Fruit fly (Drosophila melanogaster) whole organism, wandering third instar larva: ENCODE measurements around the gene Mkrn1.
A peak's percentile ranks its signal among the peaks of the same experiment; 100 is the strongest.

ENCODE experiments used
- Abd-B ChIP-seq: fragments of >200 bp; optimal IDR thresholded peaks from 2 replicates; lab custom pipeline; 2017; ENCODE audit warnings: missing biosample characterization, missing genetic modification characterization
- CG32264 ChIP-seq: fragments of 200-800 bp; sonication (Bioruptor generic); optimal IDR thresholded peaks from 2 replicates; lab custom pipeline; 2016; ENCODE audit warnings: missing biosample characterization, missing genetic modification characterization
- CG9705 ChIP-seq: fragments of 200-800 bp; sonication (Bioruptor generic); optimal IDR thresholded peaks from 2 replicates; lab custom pipeline; 2018; ENCODE audit warnings: missing biosample characterization, mild to moderate bottlenecking, missing genetic modification characterization
- CrebA ChIP-seq: fragments of 200-800 bp; sonication (Bioruptor generic); optimal IDR thresholded peaks from 2 replicates; lab custom pipeline; 2016; ENCODE audit warnings: missing biosample characterization, mild to moderate bottlenecking, missing genetic modification characterization, borderline replicate concordance
- Dfd ChIP-seq: fragments of >200 bp; optimal IDR thresholded peaks from 2 replicates; lab custom pipeline; 2017; ENCODE audit warnings: missing biosample characterization, missing genetic modification characterization
- Dif ChIP-seq: fragments of 200-275, 200-300 bp; sonication (Bioruptor generic); optimal IDR thresholded peaks from 2 replicates; lab custom pipeline; 2018; ENCODE audit warnings: missing biosample characterization, missing genetic modification characterization; ENCODE audit not compliant: partially characterized antibody
- GATAd ChIP-seq: sonication (Bioruptor generic); optimal IDR thresholded peaks from 2 replicates; lab custom pipeline; 2016; ENCODE audit warnings: missing biosample characterization, missing genetic modification characterization
- HLH106 ChIP-seq: fragments of 200-800 bp; optimal IDR thresholded peaks from 3 replicates; lab custom pipeline; 2019; ENCODE audit warnings: missing biosample characterization, mild to moderate bottlenecking, missing genetic modification characterization, moderate library complexity
- Hnf4 ChIP-seq: fragments of 200-800 bp; sonication (Bioruptor generic); optimal IDR thresholded peaks from 2 replicates; lab custom pipeline; 2016; ENCODE audit warnings: missing biosample characterization, mild to moderate bottlenecking, missing genetic modification characterization
- Hr78 ChIP-seq: fragments of >200 bp; optimal IDR thresholded peaks from 2 replicates; lab custom pipeline; 2017; ENCODE audit warnings: missing biosample characterization, missing genetic modification characterization
- Hr83 ChIP-seq: fragments of 200-300 bp; sonication (Bioruptor generic); optimal IDR thresholded peaks from 2 replicates; lab custom pipeline; 2016; ENCODE audit warnings: missing biosample characterization, mild to moderate bottlenecking, missing genetic modification characterization, moderate library complexity; ENCODE audit not compliant: poor library complexity, severe bottlenecking
- Jra ChIP-seq: sonication (Bioruptor generic); optimal IDR thresholded peaks from 2 replicates; lab custom pipeline; 2016; ENCODE audit warnings: missing biosample characterization, missing genetic modification characterization
- Myc ChIP-seq: fragments of >200 bp; optimal IDR thresholded peaks from 2 replicates; lab custom pipeline; 2017
- N ChIP-seq: fragments of >200 bp; optimal IDR thresholded peaks from 2 replicates; lab custom pipeline; 2018; ENCODE audit warnings: missing biosample characterization, missing external identifiers, missing genetic modification characterization
- OdsH ChIP-seq: fragments of 200-800 bp; sonication (Bioruptor generic); optimal IDR thresholded peaks from 2 replicates; lab custom pipeline; 2016; ENCODE audit warnings: missing biosample characterization, mild to moderate bottlenecking, missing genetic modification characterization
- Rel ChIP-seq, 2 experiments: fragments of 200-800 bp; sonication (Bioruptor generic) in 1 of 2; optimal IDR thresholded peaks; 2 replicates in 1 of 2; 3 replicates in 1 of 2; lab custom pipeline; 2016 to 2019; ENCODE audit warnings: mild to moderate bottlenecking in 2 of 2, missing biosample characterization in 2 of 2, missing genetic modification characterization in 2 of 2, moderate library complexity in 1 of 2
- Sp1 ChIP-seq: fragments of 200-800 bp; sonication (Bioruptor generic); optimal IDR thresholded peaks from 3 replicates; lab custom pipeline; 2019; ENCODE audit warnings: missing biosample characterization, mild to moderate bottlenecking, missing genetic modification characterization, moderate library complexity
- br ChIP-seq: fragments of 200-800 bp; sonication (Bioruptor generic); optimal IDR thresholded peaks from 2 replicates; lab custom pipeline; 2016; ENCODE audit warnings: missing biosample characterization, missing genetic modification characterization
- brk ChIP-seq: fragments of 200-800 bp; sonication (Bioruptor generic); optimal IDR thresholded peaks from 2 replicates; lab custom pipeline; 2016; ENCODE audit warnings: missing biosample characterization, mild to moderate bottlenecking, missing genetic modification characterization
- dl ChIP-seq, 2 experiments: fragments of 175-275, 200-275 bp in 1 of 2; fragments of 200-275 bp in 1 of 2; sonication (Bioruptor generic); optimal IDR thresholded peaks; lab custom pipeline; 2018; ENCODE audit warnings: mild to moderate bottlenecking in 2 of 2, missing biosample characterization in 2 of 2, missing genetic modification characterization in 2 of 2, moderate library complexity in 2 of 2; ENCODE audit not compliant: partially characterized antibody in 2 of 2, insufficient read depth in 1 of 2
- dmrt93B ChIP-seq: fragments of 200-800 bp; sonication (Bioruptor generic); optimal IDR thresholded peaks from 2 replicates; lab custom pipeline; 2018; ENCODE audit warnings: missing biosample characterization, mild to moderate bottlenecking, missing genetic modification characterization
- dsf ChIP-seq: sonication (Bioruptor generic); optimal IDR thresholded peaks from 2 replicates; lab custom pipeline; 2016; ENCODE audit warnings: missing biosample characterization, missing genetic modification characterization, borderline replicate concordance
- ey ChIP-seq: fragments of 200-800 bp; sonication (Bioruptor generic); optimal IDR thresholded peaks from 2 replicates; lab custom pipeline; 2016; ENCODE audit warnings: missing biosample characterization, missing genetic modification characterization
- foxo ChIP-seq, 2 experiments: fragments of 200-800 bp; sonication (Bioruptor generic); optimal IDR thresholded peaks; 2 replicates in 1 of 2; 3 replicates in 1 of 2; lab custom pipeline; 2016 to 2017; ENCODE audit warnings: missing biosample characterization in 2 of 2, missing genetic modification characterization in 2 of 2
- fru ChIP-seq: fragments of 200-800 bp; sonication (Bioruptor generic); optimal IDR thresholded peaks from 3 replicates; lab custom pipeline; 2016; ENCODE audit warnings: missing biosample characterization, mild to moderate bottlenecking, missing genetic modification characterization
- h ChIP-seq: fragments of 200-800 bp; sonication (Bioruptor generic); optimal IDR thresholded peaks from 3 replicates; lab custom pipeline; 2016; ENCODE audit warnings: missing biosample characterization, mild to moderate bottlenecking, missing genetic modification characterization
- jim ChIP-seq: fragments of 175-275, 200-325 bp; sonication (Bioruptor generic); optimal IDR thresholded peaks from 2 replicates; lab custom pipeline; 2016; ENCODE audit warnings: missing biosample characterization, mild to moderate bottlenecking, missing genetic modification characterization
- lola ChIP-seq: fragments of >200 bp; optimal IDR thresholded peaks from 2 replicates; lab custom pipeline; 2017; ENCODE audit warnings: missing biosample characterization, missing genetic modification characterization
- psq ChIP-seq: fragments of 200-800 bp; sonication (Bioruptor generic); optimal IDR thresholded peaks from 3 replicates; lab custom pipeline; 2017; ENCODE audit warnings: missing biosample characterization, mild to moderate bottlenecking, missing genetic modification characterization, moderate library complexity
- rgr ChIP-seq: fragments of 200-800 bp; sonication (Bioruptor generic); optimal IDR thresholded peaks from 3 replicates; lab custom pipeline; 2016; ENCODE audit warnings: missing biosample characterization, mild to moderate bottlenecking, missing genetic modification characterization
- sage ChIP-seq: fragments of 200-800 bp; sonication (Bioruptor generic); optimal IDR thresholded peaks from 2 replicates; lab custom pipeline; 2016; ENCODE audit warnings: missing biosample characterization, mild to moderate bottlenecking, missing genetic modification characterization
- sv ChIP-seq: fragments of 200-800 bp; sonication (Bioruptor generic); optimal IDR thresholded peaks from 3 replicates; lab custom pipeline; 2016; ENCODE audit warnings: missing biosample characterization, missing genetic modification characterization
- tai ChIP-seq: sonication (Bioruptor generic); optimal IDR thresholded peaks from 2 replicates; lab custom pipeline; 2016; ENCODE audit warnings: missing biosample characterization, missing genetic modification characterization
- usp ChIP-seq: fragments of >200 bp; optimal IDR thresholded peaks from 2 replicates; lab custom pipeline; 2017; ENCODE audit warnings: missing biosample characterization, missing genetic modification characterization
- woc ChIP-seq: sonication (Bioruptor generic); optimal IDR thresholded peaks from 2 replicates; lab custom pipeline; 2016; ENCODE audit warnings: missing biosample characterization, mild to moderate bottlenecking, missing genetic modification characterization

The Mkrn1 gene

dm6 chr3L:21515823-21516715 is 17.4 kb downstream of the Mkrn1 start, which contains the start of the genes SAK and Cdk12:
Gene SAK (minus strand): TSS chr3L:21515887.
Gene Cdk12 (plus strand): TSS chr3L:21516306.
- TF ChIP-seq Abd-B (GFP tag; lab: Kevin White, UChicago) (no peak), woc (GFP tag; lab: Kevin White, UChicago) (peak; percentile 55), br (GFP tag; lab: Kevin White, UChicago) (peak; percentile 56), GATAd (peak; percentile 50), dsf (GFP tag; lab: Kevin White, UChicago) (peak; percentile 34), lola (GFP tag; lab: Kevin White, UChicago) (no peak), ey (GFP tag; lab: Kevin White, UChicago) (peak; percentile 58), Jra (GFP tag; lab: Kevin White, UChicago) (peak; percentile 62), Myc (lab: Kevin White, UChicago) (peak; percentile 18), OdsH (GFP tag; lab: Kevin White, UChicago) (peak; percentile 77), Dfd (GFP tag; lab: Kevin White, UChicago) (no peak), brk (GFP tag; lab: Kevin White, UChicago) (peak; percentile 57), h (GFP tag; lab: Kevin White, UChicago) (peak; percentile 70), CrebA (no peak), dmrt93B (GFP tag; lab: Kevin White, UChicago) (peak; percentile 80), N (peak; percentile 69), foxo (GFP tag; optimal IDR thresholded peaks at IDR 0.05; lab: Kevin White, UChicago) (peak in 1 of 2 experiments; percentile 89), Sp1 (peak; percentile 87), Rel (GFP tag; optimal IDR thresholded peaks at IDR 0.05; lab: Kevin White, UChicago) (peak; percentile 42), Rel (tag; optimal IDR thresholded peaks at IDR 0.05; lab: Kevin White, UChicago) (peak; percentile 48), psq (GFP tag; lab: Kevin White, UChicago) (peak; percentile 80), tai (GFP tag; lab: Kevin White, UChicago) (no peak), jim (GFP tag; lab: Kevin White, UChicago) (no peak), CG32264 (GFP tag; lab: Kevin White, UChicago) (no peak), Hnf4 (GFP tag; lab: Kevin White, UChicago) (peak; percentile 71), CG9705 (GFP tag; lab: Kevin White, UChicago) (peak; percentile 71), rgr (GFP tag; lab: Kevin White, UChicago) (peak; percentile 85), HLH106 (peak; percentile 90), Hr78 (GFP tag; lab: Kevin White, UChicago) (peak; percentile 64), sv (GFP tag; lab: Kevin White, UChicago) (peak; percentile 79), dl (GFP tag; optimal IDR thresholded peaks at IDR 0.05; lab: Kevin White, UChicago; ENCODE audit: insufficient read depth in 1 of 2, partially characterized antibody in 2 of 2) (no peak), usp (GFP tag; lab: Kevin White, UChicago) (no peak), fru (GFP tag; lab: Kevin White, UChicago) (peak; percentile 79), Hr83 (GFP tag; lab: Kevin White, UChicago) (peak; percentile 82), sage (peak; percentile 55)

dm6 chr3L:21509488-21510122 is 23.9 kb downstream of the Mkrn1 start:
- no peak for TF ChIP-seq CG32264 (GFP tag; lab: Kevin White, UChicago)
- TF ChIP-seq Hr83 (GFP tag; lab: Kevin White, UChicago) = no peak
- TF ChIP-seq ey (GFP tag; lab: Kevin White, UChicago) = peak; percentile 33
- TF ChIP-seq Rel (GFP tag; optimal IDR thresholded peaks at IDR 0.05; lab: Kevin White, UChicago) = no peak
- peak; percentile 65 for TF ChIP-seq Rel (tag; optimal IDR thresholded peaks at IDR 0.05; lab: Kevin White, UChicago)
- peak; percentile 6 for TF ChIP-seq HLH106
- TF ChIP-seq brk (GFP tag; lab: Kevin White, UChicago) = peak; percentile 37
- TF ChIP-seq rgr (GFP tag; lab: Kevin White, UChicago) = peak; percentile 39
- no peak for TF ChIP-seq Hr78 (GFP tag; lab: Kevin White, UChicago)
- peak in 1 of 2 experiments; percentile 47 for TF ChIP-seq foxo (GFP tag; optimal IDR thresholded peaks at IDR 0.05; lab: Kevin White, UChicago)
- TF ChIP-seq N = no peak
- no peak for TF ChIP-seq CG9705 (GFP tag; lab: Kevin White, UChicago)
- TF ChIP-seq Dif = peak; percentile 41
- TF ChIP-seq h (GFP tag; lab: Kevin White, UChicago) = peak; percentile 52
- no peak for TF ChIP-seq dmrt93B (GFP tag; lab: Kevin White, UChicago)
- no peak for TF ChIP-seq psq (GFP tag; lab: Kevin White, UChicago)
- no peak for TF ChIP-seq Dfd (GFP tag; lab: Kevin White, UChicago)
- peak; percentile 18 for TF ChIP-seq woc (GFP tag; lab: Kevin White, UChicago)
- peak; percentile 24 for TF ChIP-seq Hnf4 (GFP tag; lab: Kevin White, UChicago)
- no peak for TF ChIP-seq GATAd
- TF ChIP-seq Sp1 = peak; percentile 3
- TF ChIP-seq Myc (lab: Kevin White, UChicago) = no peak
- TF ChIP-seq Jra (GFP tag; lab: Kevin White, UChicago) = no peak
- peak in 1 of 2 experiments; percentile 64 for TF ChIP-seq dl (GFP tag; optimal IDR thresholded peaks at IDR 0.05; lab: Kevin White, UChicago; ENCODE audit: insufficient read depth in 1 of 2, partially characterized antibody in 2 of 2)
- no peak for TF ChIP-seq br (GFP tag; lab: Kevin White, UChicago)
- peak; percentile 19 for TF ChIP-seq fru (GFP tag; lab: Kevin White, UChicago)
